Worm (Caenorhabditis elegans): ENCODE measurements around the gene gpx-3.

gpx-3 gene

ce11 chrX:9551112-9551511 lies 36.6 kb upstream of the gpx-3 start (continued):
- TF ChIP-seq unc-130 (GFP tag; optimal IDR thresholded peaks at IDR 0.05) = no peak
- no peak for TF ChIP-seq arid-1 (GFP tag; conservative IDR thresholded peaks at IDR 0.05)
- no peak for TF ChIP-seq ceh-44 (GFP tag; IDR thresholded peaks at IDR 0.05)
- peak in 1 of 2 experiments; percentile 25 for TF ChIP-seq unc-62 (GFP tag; optimal IDR thresholded peaks at IDR 0.05 in 1 of 2)
- no peak for TF ChIP-seq unc-62 (tag; optimal IDR thresholded peaks at IDR 0.05)
- TF ChIP-seq T20F7.1 (GFP tag; optimal IDR thresholded peaks at IDR 0.05) = no peak
- TF ChIP-seq lin-29 (GFP tag; IDR thresholded peaks at IDR 0.05) = no peak
- TF ChIP-seq aly-2 (tag; optimal IDR thresholded peaks at IDR 0.05) = no peak
- TF ChIP-seq nhr-6 (tag; optimal IDR thresholded peaks at IDR 0.05) = peak; percentile 78
- peak; percentile 66 for TF ChIP-seq nhr-28 (tag; optimal IDR thresholded peaks at IDR 0.05)
- no peak for TF ChIP-seq ceh-82 (tag; optimal IDR thresholded peaks at IDR 0.05)
- TF ChIP-seq madf-9 (GFP tag; conservative IDR thresholded peaks at IDR 0.05) = no peak
- no peak for TF ChIP-seq dmd-8 (GFP tag; IDR thresholded peaks at IDR 0.05)
- TF ChIP-seq nhr-102 (tag; optimal IDR thresholded peaks at IDR 0.05) = no peak
- TF ChIP-seq lim-7 (GFP tag; IDR thresholded peaks at IDR 0.05) = no peak
- no peak for TF ChIP-seq R02D3.7 (tag; optimal IDR thresholded peaks at IDR 0.05)
- no peak for TF ChIP-seq F44E2.7 (GFP tag; IDR thresholded peaks at IDR 0.05)
- TF ChIP-seq ceh-32 (tag; optimal IDR thresholded peaks at IDR 0.05; ENCODE audit: poor library complexity) = no peak
- TF ChIP-seq ces-1 (GFP tag; optimal IDR thresholded peaks at IDR 0.05) = no peak
- TF ChIP-seq Y48G9A.11 (GFP tag; IDR thresholded peaks at IDR 0.05) = no peak
- TF ChIP-seq F26F4.8 (GFP tag; conservative IDR thresholded peaks at IDR 0.05) = no peak
- TF ChIP-seq lsy-2 (tag; optimal IDR thresholded peaks at IDR 0.05) = peak in 1 of 2 experiments; percentile 50
- 0 out of 2 replicates have a peak, but pooled peaks have one; percentile 19 for TF ChIP-seq mxl-2 (GFP tag; conservative IDR thresholded peaks at IDR 0.05)
- TF ChIP-seq ceh-28 (tag; optimal IDR thresholded peaks at IDR 0.05) = no peak
- 0 out of 2 replicates have a peak, but pooled peaks have one; percentile 45 for TF ChIP-seq lin-1 (GFP tag; IDR thresholded peaks at IDR 0.05)
- no peak for TF ChIP-seq ztf-11 (tag; optimal IDR thresholded peaks at IDR 0.05)
- TF ChIP-seq zfp-3 (GFP tag; conservative IDR thresholded peaks at IDR 0.05) = no peak
- no peak for TF ChIP-seq gei-8 (GFP tag; optimal IDR thresholded peaks at IDR 0.05)
- TF ChIP-seq lin-15B (tag; optimal IDR thresholded peaks at IDR 0.05) = no peak
- no peak for TF ChIP-seq pqm-1 (tag; optimal IDR thresholded peaks at IDR 0.05)
- no peak for TF ChIP-seq Y75B8A.6 (GFP tag; IDR thresholded peaks at IDR 0.05)
- TF ChIP-seq hif-1 (tag; optimal IDR thresholded peaks at IDR 0.05) = peak in 1 of 2 experiments; percentile 60
- TF ChIP-seq snpc-4 (tag; optimal IDR thresholded peaks at IDR 0.05) = no peak
- no peak for TF ChIP-seq zfp-2 (tag; optimal IDR thresholded peaks at IDR 0.05)
- TF ChIP-seq jun-1 (tag; optimal IDR thresholded peaks at IDR 0.05) = peak; percentile 7
- TF ChIP-seq tag-97 (GFP tag; IDR thresholded peaks at IDR 0.05) = no peak
- no peak for TF ChIP-seq fos-1 (tag; optimal IDR thresholded peaks at IDR 0.05)
- TF ChIP-seq snpc-1.2 (GFP tag; IDR thresholded peaks at IDR 0.05) = no peak
- TF ChIP-seq ztf-7 (tag; optimal IDR thresholded peaks at IDR 0.05) = no peak
- TF ChIP-seq F10B5.3 (tag; optimal IDR thresholded peaks at IDR 0.05) = no peak
- no peak for TF ChIP-seq Y105C5A.15 (GFP tag; IDR thresholded peaks at IDR 0.05)
- peak; percentile 38; the same call in 1 of the 2 replicates for TF ChIP-seq set-16 (GFP tag; IDR thresholded peaks at IDR 0.05)
- no peak for TF ChIP-seq F49E8.2 (tag; optimal IDR thresholded peaks at IDR 0.05; ENCODE audit: borderline replicate concordance)
- TF ChIP-seq ctbp-1 (GFP tag; IDR thresholded peaks at IDR 0.05) = no peak
- TF ChIP-seq hlh-30 (tag; optimal IDR thresholded peaks at IDR 0.05; ENCODE audit: insufficient read depth) = peak; percentile 89
- TF ChIP-seq mes-2 (tag; optimal IDR thresholded peaks at IDR 0.05; ENCODE audit: poor library complexity, severe bottlenecking) = peak; percentile 36
- TF ChIP-seq T26A8.4 (GFP tag; IDR thresholded peaks at IDR 0.05) = no peak
- TF ChIP-seq nhr-237 (tag; optimal IDR thresholded peaks at IDR 0.05) = no peak
- no peak for TF ChIP-seq daf-12 (tag; optimal IDR thresholded peaks at IDR 0.05)
- no peak for TF ChIP-seq lir-3 (tag; optimal IDR thresholded peaks at IDR 0.05)
- TF ChIP-seq skn-1 (tag; optimal IDR thresholded peaks at IDR 0.05) = no peak
- no peak for TF ChIP-seq cey-2 (tag; optimal IDR thresholded peaks at IDR 0.05; ENCODE audit: borderline replicate concordance, insufficient read depth)

Measured in whole organism, L4 larva.